Fruit fly (Drosophila melanogaster) whole organism: ENCODE data around the gene CG1750.

ENCODE experiments used
- CG8478 ChIP-seq: fragments of >200 bp; optimal IDR thresholded peaks from 2 replicates; lab custom pipeline; 2018; ENCODE audit warnings: inconsistent platforms
- pan ChIP-seq: fragments of >200 bp; optimal IDR thresholded peaks from 2 replicates; lab custom pipeline; 2017
- psq ChIP-seq: fragments of >200 bp; optimal IDR thresholded peaks from 2 replicates; lab custom pipeline; 2017
- usp ChIP-seq: fragments of >200 bp; optimal IDR thresholded peaks from 2 replicates; lab custom pipeline; 2017; ENCODE audit warnings: missing biosample characterization, missing genetic modification characterization, mixed read lengths

DNA sequence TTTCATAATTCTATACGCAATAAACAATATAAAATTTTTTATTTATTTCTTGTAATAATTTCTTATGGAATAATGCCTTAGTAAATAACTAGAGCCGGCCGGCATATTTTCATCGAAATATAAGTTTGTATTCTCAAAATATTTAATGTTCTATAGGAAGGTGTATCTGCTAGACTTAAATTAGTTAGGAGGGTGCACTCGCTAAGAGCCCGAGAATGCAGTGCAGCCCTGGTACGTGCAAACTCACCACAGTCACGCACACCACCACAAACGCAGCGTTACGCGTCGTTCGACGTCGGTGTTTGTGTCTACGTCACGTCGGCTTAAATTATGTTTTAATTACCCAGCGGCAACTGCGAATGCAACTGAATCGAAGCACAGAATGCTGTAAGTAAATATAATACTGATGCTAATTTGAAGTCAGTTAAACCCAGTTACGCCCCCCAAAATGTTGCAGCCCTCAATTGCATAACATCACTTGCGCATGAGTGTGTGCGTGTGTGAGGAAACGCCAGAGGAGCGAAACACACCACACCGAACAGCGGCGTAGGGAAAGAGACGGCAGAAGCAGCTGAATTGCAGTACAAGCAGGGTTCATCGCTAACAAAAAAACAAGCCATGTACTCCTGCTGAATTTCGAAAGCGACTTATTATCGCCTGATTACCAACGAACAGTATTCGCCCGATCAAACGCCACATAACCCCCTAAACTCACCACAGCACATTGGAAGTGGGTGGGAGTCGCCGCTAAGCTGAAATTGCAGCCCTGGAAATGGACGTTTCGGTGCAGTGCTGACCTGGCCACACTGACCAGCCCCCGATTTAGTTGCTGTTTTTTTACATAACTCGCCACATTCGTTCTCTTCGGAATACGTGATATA, 34.0 kb downstream of the CG1750 start, which contains the start of gene CG12054:
- TF ChIP-seq CG8478 = no peak
- no peak for TF ChIP-seq usp (GFP tag; lab: Kevin White, UChicago)
- no peak for TF ChIP-seq psq (lab: Kevin White, UChicago)
- TF ChIP-seq pan (lab: Kevin White, UChicago) = no peak
